Fruit fly (Drosophila melanogaster) whole organism, embryonic: ENCODE measurements around the gene ppk17.

Source experiments
- Bdp1 ChIP-seq: fragments of 200-800 bp; sonication (Bioruptor generic); optimal IDR thresholded peaks from 3 replicates; lab custom pipeline; 2016; ENCODE audit warnings: missing biosample characterization, missing genetic modification characterization
- Bgb ChIP-seq: fragments of 200-800 bp; sonication (Bioruptor generic); IDR thresholded peaks from 2 replicates; pipeline ENCODE4 v1.3.6; 2022; ENCODE audit warnings: missing biosample characterization, missing genetic modification characterization; ENCODE audit not compliant: partially characterized antibody
- Bteb2 ChIP-seq: fragments of 200-800 bp; sonication (Bioruptor generic); optimal IDR thresholded peaks from 2 replicates; lab custom pipeline; 2016; ENCODE audit warnings: missing biosample characterization, missing genetic modification characterization
- CG10321 ChIP-seq: fragments of 200-800 bp; sonication (Bioruptor generic); IDR thresholded peaks from 2 replicates; pipeline ENCODE4 v1.3.6; 2022; ENCODE audit warnings: missing biosample characterization, missing genetic modification characterization
- CG10366 ChIP-seq: fragments of 200-800 bp; sonication (Bioruptor generic); IDR thresholded peaks from 2 replicates; pipeline ENCODE4 v1.3.6; 2022; ENCODE audit warnings: missing biosample characterization, missing genetic modification characterization
- CG10654 ChIP-seq: fragments of 200-800 bp; sonication (Bioruptor generic); optimal IDR thresholded peaks from 2 replicates; lab custom pipeline; 2016; ENCODE audit warnings: missing biosample characterization, missing genetic modification characterization
- CG12071 ChIP-seq: fragments of 200-800 bp; sonication (Bioruptor generic); optimal IDR thresholded peaks from 3 replicates; lab custom pipeline; 2018; ENCODE audit warnings: missing biosample characterization, mild to moderate bottlenecking, missing genetic modification characterization
- CG12769 ChIP-seq: fragments of 200-800 bp; sonication (Bioruptor generic); optimal IDR thresholded peaks from 2 replicates; lab custom pipeline; 2019; ENCODE audit warnings: missing biosample characterization, mild to moderate bottlenecking, missing genetic modification characterization, moderate library complexity
- CG15011 ChIP-seq: fragments of 200-800 bp; sonication (Bioruptor generic); optimal IDR thresholded peaks from 3 replicates; lab custom pipeline; 2018; ENCODE audit warnings: missing biosample characterization, mild to moderate bottlenecking, missing genetic modification characterization
- CG15601 ChIP-seq: fragments of 200-800 bp; sonication (Bioruptor generic); optimal IDR thresholded peaks from 3 replicates; lab custom pipeline; 2019; ENCODE audit warnings: missing biosample characterization, mild to moderate bottlenecking, missing genetic modification characterization, moderate library complexity
- CG1647 ChIP-seq: fragments of 200-800 bp; sonication (Bioruptor generic); optimal IDR thresholded peaks from 3 replicates; lab custom pipeline; 2016; ENCODE audit warnings: missing biosample characterization, missing genetic modification characterization
- CG16863 ChIP-seq: fragments of 200-800 bp; sonication (Bioruptor generic); optimal IDR thresholded peaks from 3 replicates; lab custom pipeline; 2016; ENCODE audit warnings: missing biosample characterization, missing genetic modification characterization
- CG18011 ChIP-seq: fragments of 200-800 bp; sonication (Bioruptor generic); optimal IDR thresholded peaks from 2 replicates; lab custom pipeline; 2017; ENCODE audit warnings: missing biosample characterization, missing genetic modification characterization, mild to moderate bottlenecking, moderate library complexity, missing genotype
- CG2129 ChIP-seq: fragments of 200-800 bp; sonication (Bioruptor generic); IDR thresholded peaks from 2 replicates; pipeline ENCODE4 v1.3.6; 2022; ENCODE audit warnings: missing biosample characterization, missing genetic modification characterization; ENCODE audit not compliant: partially characterized antibody
- CG32532 ChIP-seq: fragments of 200-800 bp; sonication (Bioruptor generic); IDR thresholded peaks from 2 replicates; pipeline ENCODE4 v1.3.6; 2022; ENCODE audit warnings: missing biosample characterization, missing genetic modification characterization
- CG34376 ChIP-seq: fragments of 200-800 bp; sonication (Bioruptor generic); optimal IDR thresholded peaks from 2 replicates; lab custom pipeline; 2018; ENCODE audit warnings: missing biosample characterization, mild to moderate bottlenecking, missing genetic modification characterization
- CG5953 ChIP-seq: fragments of 200-800 bp; sonication (Bioruptor generic); IDR thresholded peaks from 2 replicates; pipeline ENCODE4 v1.3.6; 2022; ENCODE audit warnings: missing biosample characterization, missing genetic modification characterization
- CG7372 ChIP-seq: fragments of 200-800 bp; sonication (Bioruptor generic); IDR thresholded peaks from 2 replicates; pipeline ENCODE4 v1.3.6; 2022; ENCODE audit warnings: missing biosample characterization, missing genetic modification characterization
- CG8388 ChIP-seq: fragments of 200-800 bp; sonication (Bioruptor generic); optimal IDR thresholded peaks from 2 replicates; lab custom pipeline; 2019; ENCODE audit warnings: missing biosample characterization, mild to moderate bottlenecking, missing genetic modification characterization, moderate library complexity
- CG8478 ChIP-seq: fragments of >200 bp; optimal IDR thresholded peaks from 2 replicates; lab custom pipeline; 2018
- D19B ChIP-seq: fragments of 200-800 bp; sonication (Bioruptor generic); optimal IDR thresholded peaks from 2 replicates; lab custom pipeline; 2017; ENCODE audit warnings: missing biosample characterization, mild to moderate bottlenecking, missing genetic modification characterization
- Dad ChIP-seq: fragments of 200-800 bp; sonication (Bioruptor generic); optimal IDR thresholded peaks from 3 replicates; lab custom pipeline; 2016; ENCODE audit warnings: missing biosample characterization, missing genetic modification characterization
- Dip3 ChIP-seq: fragments of 200-800 bp; sonication (Bioruptor generic); optimal IDR thresholded peaks from 3 replicates; lab custom pipeline; 2016; ENCODE audit warnings: missing biosample characterization, missing genetic modification characterization
- Doc2 ChIP-seq: fragments of 200-800 bp; sonication (Bioruptor generic); IDR thresholded peaks from 2 replicates; pipeline ENCODE4 v1.3.6; 2022; ENCODE audit warnings: missing biosample characterization, missing genetic modification characterization
- E2f1 ChIP-seq: fragments of 200-800 bp; sonication (Bioruptor generic); IDR thresholded peaks from 2 replicates; pipeline ENCODE4 v1.3.6; 2022; ENCODE audit warnings: missing biosample characterization, missing genetic modification characterization
- Ets65A ChIP-seq: fragments of 200-800 bp; sonication (Bioruptor generic); peaks from one replicate; lab custom pipeline; 2016; ENCODE audit warnings: missing biosample characterization, missing genetic modification characterization
- Hmx ChIP-seq: fragments of 200-800 bp; sonication (Bioruptor generic); optimal IDR thresholded peaks from 2 replicates; lab custom pipeline; 2016; ENCODE audit warnings: missing biosample characterization, missing genetic modification characterization
- Lim3 ChIP-seq: fragments of 200-800 bp; sonication (Bioruptor generic); IDR thresholded peaks from 2 replicates; pipeline ENCODE4 v1.3.6; 2022; ENCODE audit warnings: missing biosample characterization, missing genetic modification characterization
- Rx ChIP-seq: fragments of 200-800 bp; sonication (Bioruptor generic); IDR thresholded peaks from 2 replicates; pipeline ENCODE4 v1.3.6; 2022; ENCODE audit warnings: missing biosample characterization, missing genetic modification characterization
- amos ChIP-seq: fragments of 200-800 bp; sonication (Bioruptor generic); IDR thresholded peaks from 2 replicates; pipeline ENCODE4 v1.3.6; 2022; ENCODE audit warnings: missing biosample characterization, missing genetic modification characterization; ENCODE audit not compliant: partially characterized antibody
- bigmax ChIP-seq: fragments of 200-800 bp; sonication (Bioruptor generic); optimal IDR thresholded peaks from 2 replicates; lab custom pipeline; 2018; ENCODE audit warnings: missing biosample characterization, mild to moderate bottlenecking, missing genetic modification characterization
- bsh ChIP-seq, 2 experiments: fragments of 200-800 bp; sonication (Bioruptor generic); optimal IDR thresholded peaks; 2 replicates each; lab custom pipeline; 2017 to 2018; ENCODE audit warnings: mild to moderate bottlenecking in 2 of 2, missing biosample characterization in 2 of 2, missing genetic modification characterization in 2 of 2, moderate library complexity in 1 of 2
- croc ChIP-seq: fragments of 200-800 bp; sonication (Bioruptor generic); conservative IDR thresholded peaks from 3 replicates; pipeline ENCODE4 v1.3.6; 2022; ENCODE audit warnings: missing biosample characterization, missing genetic modification characterization
- eyg ChIP-seq: fragments of 200-800 bp; sonication (Bioruptor generic); optimal IDR thresholded peaks from 3 replicates; lab custom pipeline; 2016; ENCODE audit warnings: missing biosample characterization, missing genetic modification characterization
- h ChIP-seq: fragments of >200 bp; optimal IDR thresholded peaks from 2 replicates; lab custom pipeline; 2017
- hkb ChIP-seq, 2 experiments: fragments of 200-800 bp in 1 of 2; fragments of >200 bp in 1 of 2; sonication (Bioruptor generic) in 1 of 2; IDR thresholded peaks in 1 of 2; optimal IDR thresholded peaks in 1 of 2; 2 replicates each; pipeline versions ENCODE4 v1.3.6 to Lab custom; 2017 to 2022; ENCODE audit warnings: missing biosample characterization in 1 of 2, missing genetic modification characterization in 1 of 2
- lbe ChIP-seq: fragments of 200-800 bp; sonication (Bioruptor generic); optimal IDR thresholded peaks from 2 replicates; lab custom pipeline; 2016; ENCODE audit warnings: missing biosample characterization, mild to moderate bottlenecking, missing genetic modification characterization
- lilli ChIP-seq: fragments of 200-800 bp; sonication (Bioruptor generic); optimal IDR thresholded peaks from 3 replicates; lab custom pipeline; 2016; ENCODE audit warnings: missing biosample characterization, missing genetic modification characterization
- lmd ChIP-seq: fragments of 200-800 bp; sonication (Bioruptor generic); IDR thresholded peaks from 2 replicates; pipeline ENCODE4 v1.3.6; 2022; ENCODE audit warnings: missing biosample characterization, missing genetic modification characterization
- p53 ChIP-seq: fragments of 200-800 bp; sonication (Bioruptor generic); optimal IDR thresholded peaks from 2 replicates; lab custom pipeline; 2016; ENCODE audit warnings: missing biosample characterization, missing genetic modification characterization
- pan ChIP-seq, 4 experiments: fragments of >200 bp in 3 of 4; fragments of 200-800 bp in 1 of 4; sonication (Bioruptor generic) in 1 of 4; optimal IDR thresholded peaks in 3 of 4; IDR thresholded peaks in 1 of 4; 2 replicates each; pipeline versions ENCODE4 v1.3.6 to Lab custom; 2017 to 2022; ENCODE audit warnings: missing biosample characterization in 2 of 4, missing genetic modification characterization in 2 of 4, mixed read lengths in 1 of 4
- peb ChIP-seq: fragments of 200-800 bp; sonication (Bioruptor generic); IDR thresholded peaks from 2 replicates; pipeline ENCODE4 v1.3.6; 2022; ENCODE audit warnings: missing biosample characterization, missing genetic modification characterization
- pho ChIP-seq: fragments of 200-800 bp; sonication (Bioruptor generic); optimal IDR thresholded peaks from 2 replicates; lab custom pipeline; 2016; ENCODE audit warnings: missing biosample characterization, missing genetic modification characterization
- scrt ChIP-seq: fragments of 200-800 bp; sonication (Bioruptor generic); optimal IDR thresholded peaks from 2 replicates; lab custom pipeline; 2018; ENCODE audit warnings: missing biosample characterization, mild to moderate bottlenecking, missing genetic modification characterization, moderate library complexity
- sd ChIP-seq: fragments of 200-800 bp; sonication (Bioruptor generic); optimal IDR thresholded peaks from 3 replicates; lab custom pipeline; 2018; ENCODE audit warnings: missing biosample characterization, mild to moderate bottlenecking, missing genetic modification characterization, moderate library complexity
- tio ChIP-seq: fragments of 200-800 bp; sonication (Bioruptor generic); optimal IDR thresholded peaks from 2 replicates; lab custom pipeline; 2017; ENCODE audit warnings: missing biosample characterization, missing genetic modification characterization, inconsistent platforms
- tna ChIP-seq: fragments of 200-800 bp; sonication (Bioruptor generic); IDR thresholded peaks from 2 replicates; pipeline ENCODE4 v1.3.6; 2022; ENCODE audit warnings: missing biosample characterization, missing genetic modification characterization; ENCODE audit not compliant: partially characterized antibody
- toy ChIP-seq: fragments of 200-800 bp; sonication (Bioruptor generic); IDR thresholded peaks from 2 replicates; pipeline ENCODE4 v1.3.6; 2022; ENCODE audit warnings: missing biosample characterization, missing genetic modification characterization
- trh ChIP-seq: fragments of 200-800 bp; sonication (Bioruptor generic); optimal IDR thresholded peaks from 2 replicates; lab custom pipeline; 2016; ENCODE audit warnings: missing biosample characterization, missing genetic modification characterization
- wdn ChIP-seq: fragments of 200-800 bp; sonication (Bioruptor generic); IDR thresholded peaks from 2 replicates; pipeline ENCODE4 v1.3.6; 2022; ENCODE audit warnings: missing biosample characterization, missing genetic modification characterization
- zen2 ChIP-seq: fragments of 200-800 bp; sonication (Bioruptor generic); IDR thresholded peaks from 3 replicates; pipeline ENCODE4 v1.3.6; 2022; ENCODE audit warnings: missing biosample characterization, missing genetic modification characterization; ENCODE audit not compliant: partially characterized antibody

The ppk17 gene

DNA sequence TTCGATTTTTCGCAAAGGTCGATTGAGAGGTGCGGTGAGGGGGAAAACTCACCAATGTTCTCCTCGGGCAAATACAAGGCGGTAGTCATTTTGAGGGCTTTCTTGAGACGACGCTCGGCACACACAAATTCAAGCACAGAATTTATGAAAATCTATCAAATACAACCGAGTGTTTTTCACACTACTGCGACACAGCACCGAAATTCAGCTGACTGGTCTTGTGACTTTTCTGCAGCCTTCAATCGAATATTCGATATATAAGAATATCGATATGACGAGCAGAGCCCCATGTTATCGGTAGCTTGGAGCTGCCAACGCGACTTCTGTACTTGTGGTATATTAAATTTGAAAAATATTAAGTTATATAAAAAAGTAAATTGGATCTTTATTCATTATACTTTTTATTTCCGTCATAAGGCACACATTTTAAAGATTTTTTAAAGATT lies 32.8 kb downstream of the ppk17 start, which contains the start of gene VhaSFD (continued):
- TF ChIP-seq p53 (GFP tag; lab: Kevin White, UChicago): no peak
- TF ChIP-seq scrt (GFP tag; lab: Kevin White, UChicago): no peak
- TF ChIP-seq wdn (GFP tag; lab: Robert Waterston, UW): no peak
- TF ChIP-seq Dip3 (GFP tag; lab: Kevin White, UChicago): peak; percentile 6
- TF ChIP-seq Lim3: no peak
- TF ChIP-seq CG16863 (GFP tag; lab: Kevin White, UChicago): no peak
- no peak for TF ChIP-seq CG10366 (GFP tag; lab: Robert Waterston, UW)
- TF ChIP-seq peb (GFP tag; lab: Robert Waterston, UW): no peak
- TF ChIP-seq CG10654 (GFP tag; lab: Kevin White, UChicago): no peak
- TF ChIP-seq zen2 (GFP tag; lab: Robert Waterston, UW): no peak; the same call in 2 of the 3 replicates
- TF ChIP-seq CG18011: no peak
- TF ChIP-seq hkb (optimal IDR thresholded peaks at IDR 0.05; lab: Kevin White, UChicago): no peak
- TF ChIP-seq hkb (GFP tag; IDR thresholded peaks at IDR 0.05; lab: Robert Waterston, UW): 0 out of 2 replicates have a peak, but pooled peaks have one; percentile 33
- TF ChIP-seq E2f1 (GFP tag; lab: Robert Waterston, UW): no peak
- TF ChIP-seq Hmx: no peak
- no peak for TF ChIP-seq CG7372 (GFP tag; lab: Robert Waterston, UW)
- no peak for TF ChIP-seq Rx
- no peak for TF ChIP-seq Dad (GFP tag; lab: Kevin White, UChicago)
- no peak for TF ChIP-seq Bdp1 (GFP tag; lab: Kevin White, UChicago)
- TF ChIP-seq CG34376 (GFP tag; lab: Kevin White, UChicago): peak; percentile 54
- TF ChIP-seq Ets65A: no peak
- no peak for TF ChIP-seq CG8388 (GFP tag; lab: Kevin White, UChicago)
- TF ChIP-seq sd (tag; lab: Kevin White, UChicago): no peak
- TF ChIP-seq eyg (GFP tag; lab: Kevin White, UChicago): no peak
- no peak for TF ChIP-seq h (lab: Kevin White, UChicago)
- no peak for TF ChIP-seq croc
- no peak for TF ChIP-seq CG2129 (GFP tag; lab: Robert Waterston, UW)
- TF ChIP-seq CG1647 (GFP tag; lab: Kevin White, UChicago): no peak
- TF ChIP-seq CG5953: no peak
- no peak for TF ChIP-seq CG15011
- TF ChIP-seq lbe: peak; percentile 61
- no peak for TF ChIP-seq CG8478 (lab: Kevin White, UChicago)
- no peak for TF ChIP-seq CG10321
- no peak for TF ChIP-seq Bteb2 (GFP tag; lab: Kevin White, UChicago)
- TF ChIP-seq lmd (GFP tag; lab: Robert Waterston, UW): no peak
- no peak for TF ChIP-seq CG12769 (tag; lab: Kevin White, UChicago)
- 0 out of 2 replicates have a peak, but pooled peaks have one; percentile 14 for TF ChIP-seq CG32532 (GFP tag; lab: Robert Waterston, UW)
- no peak for TF ChIP-seq Doc2 (GFP tag; lab: Robert Waterston, UW)
- no peak for TF ChIP-seq toy (GFP tag; lab: Robert Waterston, UW)
- no peak for TF ChIP-seq trh
- TF ChIP-seq D19B (GFP tag; lab: Kevin White, UChicago): no peak
- no peak for TF ChIP-seq tio
- peak; percentile 83 for TF ChIP-seq Bgb (GFP tag; lab: Robert Waterston, UW)
- no peak for TF ChIP-seq pan (optimal IDR thresholded peaks at IDR 0.05; lab: Kevin White, UChicago)
- TF ChIP-seq pan (GFP tag; optimal IDR thresholded peaks at IDR 0.05 in 1 of 2, IDR thresholded peaks at IDR 0.05 in 1 of 2): peak in 1 of 2 experiments; percentile 34
- peak; percentile 69; the same call in 1 of the 2 replicates for TF ChIP-seq amos (GFP tag; lab: Robert Waterston, UW)
- peak; percentile 40 for TF ChIP-seq lilli (GFP tag; lab: Kevin White, UChicago)
- no peak for TF ChIP-seq bsh (GFP tag; optimal IDR thresholded peaks at IDR 0.05; lab: Kevin White, UChicago)
- peak; percentile 32; the same call in 1 of the 2 replicates for TF ChIP-seq tna (GFP tag; lab: Robert Waterston, UW)
- TF ChIP-seq pho: no peak
- no peak for TF ChIP-seq CG12071 (GFP tag; lab: Kevin White, UChicago)
- no peak for TF ChIP-seq bigmax (GFP tag; lab: Kevin White, UChicago)
- peak; percentile 33 for TF ChIP-seq CG15601
